Fruit fly (Drosophila melanogaster): ENCODE measurements around the gene ash1.

ash1 gene

DNA sequence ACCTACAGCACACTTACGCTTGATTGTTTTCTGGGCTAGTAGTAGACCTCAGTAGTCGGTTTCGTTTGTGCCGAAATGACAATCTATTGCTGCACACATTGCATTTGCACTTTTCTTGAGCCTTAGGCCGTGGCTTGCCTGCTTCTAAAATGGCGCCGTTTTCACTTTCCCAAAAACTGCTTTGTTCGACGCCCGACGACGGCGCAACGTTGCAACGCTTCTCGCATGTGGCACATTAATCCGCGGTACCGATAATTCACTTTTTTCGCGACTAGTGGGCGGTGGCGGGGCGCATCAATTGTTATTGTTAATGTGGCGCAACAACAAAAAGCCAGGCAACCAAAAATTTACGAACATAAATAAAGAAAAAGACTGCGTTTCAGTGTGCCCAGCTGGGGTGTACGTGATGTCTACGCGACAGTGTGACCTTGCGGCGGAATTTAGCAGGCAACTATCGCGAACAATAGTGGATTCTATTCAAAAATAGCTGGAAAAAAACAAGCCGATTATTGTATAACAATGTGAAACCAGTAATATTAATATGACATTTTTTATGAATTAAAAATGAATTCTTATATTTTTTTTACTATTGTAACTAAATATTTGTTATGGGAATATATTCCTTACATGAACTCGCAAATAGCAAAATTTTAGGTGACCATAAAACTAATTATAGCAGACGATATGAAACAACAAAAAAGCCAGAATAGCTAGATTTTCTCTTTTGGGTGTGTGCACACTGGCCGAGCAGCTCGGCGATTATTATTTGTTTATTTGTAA, at the start of gene ash1, which contains the start of gene Taf6:
TSS of gene ash1 (minus strand) at position 387 of the 780 bp plus-strand sequence.
TSS of gene Taf6 (plus strand) at position 720 of the 780 bp plus-strand sequence.
- TF ChIP-seq CG17801 (GFP tag; optimal IDR thresholded peaks at IDR 0.05; ENCODE audit: partially characterized antibody): no peak

- TF ChIP-seq CG17801 (GFP tag; optimal IDR thresholded peaks at IDR 0.05; ENCODE audit: partially characterized antibody): no peak
Measured at dm6 chr3L:19646292-19646691, 47.7 kb upstream of the ash1 start.

- TF ChIP-seq CG17801 (GFP tag; optimal IDR thresholded peaks at IDR 0.05; ENCODE audit: partially characterized antibody): peak; percentile 23
Measured at dm6 chr3L:19642448-19643020, 44.0 kb upstream of the ash1 start, which contains the start of gene Rnf146. TSS of gene Rnf146 (minus strand) at chr3L:19642816.

- no peak for TF ChIP-seq CG17801 (GFP tag; optimal IDR thresholded peaks at IDR 0.05; ENCODE audit: partially characterized antibody)
Measured at dm6 chr3L:19636821-19637460, 38.4 kb upstream of the ash1 start.

DNA sequence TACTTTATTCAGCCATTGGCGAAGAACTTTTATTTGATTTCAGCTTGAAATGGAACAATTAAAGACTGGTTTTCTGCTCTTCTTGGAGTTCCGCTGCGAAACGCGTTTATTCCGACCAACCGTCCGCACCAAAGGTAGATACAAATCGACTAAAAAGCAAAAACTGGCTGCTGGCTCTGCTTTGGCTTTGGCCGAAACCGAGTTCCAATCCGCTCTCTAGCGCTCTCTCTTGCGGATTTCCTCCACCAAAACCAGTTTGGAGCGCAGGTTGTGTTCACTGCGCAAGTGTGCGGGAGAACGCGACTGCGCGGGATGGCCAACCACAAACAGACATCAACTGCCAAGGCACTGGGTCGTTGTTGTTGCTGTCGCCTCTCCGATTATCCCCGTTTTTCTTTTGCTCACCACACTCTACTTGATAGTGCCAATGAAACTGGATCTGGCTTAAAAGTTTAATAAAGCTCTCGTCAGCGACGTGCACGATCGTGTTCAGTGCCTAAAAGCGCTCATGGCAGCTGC, 37.0 kb upstream of the ash1 start, which contains the start of gene wnd:
TSS of gene wnd (minus strand) at position 306 of the 519 bp plus-strand sequence.
- TF ChIP-seq CG17801 (GFP tag; optimal IDR thresholded peaks at IDR 0.05; ENCODE audit: partially characterized antibody): peak; percentile 17

- TF ChIP-seq CG17801 (GFP tag; optimal IDR thresholded peaks at IDR 0.05; ENCODE audit: partially characterized antibody): peak; percentile 61
Measured at dm6 chr3L:19634788-19635448, 36.4 kb upstream of the ash1 start.

DNA sequence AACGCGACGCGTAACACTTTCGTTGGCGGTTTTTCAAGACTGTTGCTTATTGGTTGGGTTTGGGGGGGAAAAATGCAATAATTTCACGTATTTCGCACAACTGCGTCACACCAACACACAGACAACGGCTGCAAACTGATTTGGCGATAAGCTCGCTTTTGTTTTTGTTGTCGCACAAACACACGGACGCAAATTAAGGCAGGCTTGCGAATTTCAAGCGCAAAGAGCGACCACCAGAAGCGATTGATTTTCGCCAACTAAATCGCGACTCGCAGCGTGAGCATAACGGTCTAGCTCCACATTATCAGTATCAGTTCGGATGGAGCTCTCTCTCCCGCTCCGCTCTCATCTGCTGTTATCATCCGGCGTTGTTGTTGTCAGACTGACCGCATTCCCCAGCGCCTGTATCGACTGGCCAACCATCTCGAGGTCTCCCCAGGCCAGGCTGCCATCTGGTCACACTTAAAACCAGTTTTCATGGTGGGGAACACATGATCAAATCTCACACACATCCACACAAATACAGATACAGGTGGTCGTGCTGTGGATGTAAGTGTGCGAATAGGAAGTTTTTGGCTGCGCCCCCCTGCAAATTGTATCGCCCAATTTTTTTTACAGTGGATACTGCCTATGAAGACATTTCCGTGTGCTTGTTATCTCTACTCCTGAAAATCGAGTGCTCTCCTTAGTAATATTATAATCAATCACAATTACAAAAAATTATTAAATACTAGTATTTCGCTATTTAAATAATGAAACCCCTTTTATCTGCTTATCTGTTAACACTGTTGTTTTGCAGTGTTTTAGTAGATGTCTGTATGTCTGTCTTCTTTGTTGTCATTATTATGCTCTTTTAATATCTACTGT, 34.4 kb upstream of the ash1 start:
- peak; percentile 83 for TF ChIP-seq CG17801 (GFP tag; optimal IDR thresholded peaks at IDR 0.05; ENCODE audit: partially characterized antibody)

dm6 chr3L:19631867-19632266, 33.3 kb upstream of the ash1 start:
- TF ChIP-seq CG17801 (GFP tag; optimal IDR thresholded peaks at IDR 0.05; ENCODE audit: partially characterized antibody): no peak

dm6 chr3L:19630701-19631100, 32.1 kb upstream of the ash1 start:
- no peak for TF ChIP-seq CG17801 (GFP tag; optimal IDR thresholded peaks at IDR 0.05; ENCODE audit: partially characterized antibody)

DNA sequence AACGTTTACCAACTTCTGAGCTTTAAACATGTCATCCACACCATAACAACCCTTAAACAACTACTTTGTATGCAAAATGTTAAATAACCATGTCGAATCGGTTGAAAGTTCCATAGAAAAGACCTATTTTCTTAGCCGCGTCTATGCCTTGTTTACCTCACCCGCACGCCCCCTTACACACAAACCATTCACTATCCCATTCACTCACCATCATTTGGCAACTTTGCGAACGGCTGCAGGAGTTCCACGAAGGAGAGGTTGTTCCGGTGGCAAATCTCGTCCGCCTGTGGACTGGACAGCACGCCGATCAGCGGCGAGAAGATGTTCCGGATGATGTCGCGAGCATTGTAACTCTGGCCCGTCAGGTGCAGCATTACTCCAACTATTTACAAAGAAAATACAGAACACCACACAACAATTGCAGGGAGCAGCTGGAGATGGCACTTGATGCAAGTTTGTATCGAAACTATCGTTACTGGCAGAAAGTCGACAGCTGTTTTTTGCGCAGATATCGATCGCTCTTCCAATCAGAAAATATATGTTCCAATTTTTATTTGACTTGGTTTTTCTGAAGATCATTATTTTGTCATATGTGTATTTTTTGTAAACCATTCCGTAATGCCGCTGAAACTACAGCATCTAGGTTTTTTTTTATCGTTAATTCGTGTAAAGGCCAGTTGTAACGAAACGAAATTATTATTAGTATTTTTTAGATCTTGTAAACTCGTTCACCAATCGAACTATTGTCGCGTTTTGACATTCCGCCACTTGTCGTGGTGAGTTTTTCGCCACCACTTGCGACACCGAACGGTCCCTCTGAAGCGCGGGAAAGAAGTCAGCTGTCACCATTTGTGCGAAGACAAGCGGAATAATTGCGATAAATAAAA, 19.8 kb upstream of the ash1 start, which contains the start of gene asf1:
TSS of gene asf1 (plus strand) at position 823 of the 887 bp plus-strand sequence.
- TF ChIP-seq CG17801 (GFP tag; optimal IDR thresholded peaks at IDR 0.05; ENCODE audit: partially characterized antibody): no peak

- TF ChIP-seq CG17801 (GFP tag; optimal IDR thresholded peaks at IDR 0.05; ENCODE audit: partially characterized antibody): peak; percentile 99
Measured at dm6 chr3L:19612172-19612571, 13.6 kb upstream of the ash1 start, which contains the start of the genes Lon and PIG-F. TSS of gene Lon (minus strand) at chr3L:19612199. TSS of gene PIG-F (plus strand) at chr3L:19612455.

- no peak for TF ChIP-seq CG17801 (GFP tag; optimal IDR thresholded peaks at IDR 0.05; ENCODE audit: partially characterized antibody)
Measured at dm6 chr3L:19605974-19606497, 7.5 kb upstream of the ash1 start, which contains the start of the genes lush and CG9372. TSS of gene lush (minus strand) at chr3L:19606090. TSS of gene CG9372 (plus strand) at chr3L:19606208.
